Worm (Caenorhabditis elegans) whole organism, L4 larva: ENCODE measurements around the gene hsp-1.

Source experiments
- ZK546.5 ChIP-seq, 2 experiments: sonication (generic microtip); optimal IDR thresholded peaks; 2 replicates each; lab custom pipeline; 2017; ENCODE audit warnings: missing biosample characterization in 2 of 2, missing genetic modification characterization in 2 of 2
- dmd-8 ChIP-seq: fragments of 200-800 bp; sonication (Bioruptor generic); IDR thresholded peaks from 2 replicates; pipeline ENCODE4 v1.3.6; 2022; ENCODE audit warnings: missing genetic modification characterization, missing compliant biosample characterization
- egl-43 ChIP-seq: fragments of 200-800 bp; sonication (Bioruptor generic); IDR thresholded peaks from 2 replicates; pipeline ENCODE4 v1.3.6; 2022; ENCODE audit warnings: missing genetic modification reagents, missing genetic modification characterization, missing compliant biosample characterization
- hmg-1.1 ChIP-seq: fragments of 200-800 bp; sonication (Bioruptor generic); IDR thresholded peaks from 2 replicates; pipeline ENCODE4 v1.3.6; 2022; ENCODE audit warnings: missing genetic modification reagents, missing genetic modification characterization, missing compliant biosample characterization
- lin-29 ChIP-seq: fragments of 200-800 bp; sonication (Bioruptor generic); IDR thresholded peaks from 2 replicates; pipeline ENCODE4 v1.3.6; 2022; ENCODE audit warnings: missing genetic modification reagents, missing genetic modification characterization, missing compliant biosample characterization
- nhr-237 ChIP-seq: sonication (generic microtip); optimal IDR thresholded peaks from 2 replicates; lab custom pipeline; 2017; ENCODE audit warnings: missing biosample characterization, missing genetic modification characterization
- nhr-77 ChIP-seq: fragments of 150-350 bp; optimal IDR thresholded peaks from 2 replicates; lab custom pipeline; 2014; ENCODE audit warnings: missing biosample characterization, missing genetic modification characterization
- rbr-2 ChIP-seq: sonication (generic microtip); optimal IDR thresholded peaks from 2 replicates; lab custom pipeline; 2016; ENCODE audit warnings: missing genotype, missing genetic modification characterization, missing compliant biosample characterization
- snpc-4 ChIP-seq: fragments of 150-350 bp; optimal IDR thresholded peaks from 2 replicates; lab custom pipeline; 2014; ENCODE audit warnings: missing biosample characterization, missing genetic modification characterization

DNA sequence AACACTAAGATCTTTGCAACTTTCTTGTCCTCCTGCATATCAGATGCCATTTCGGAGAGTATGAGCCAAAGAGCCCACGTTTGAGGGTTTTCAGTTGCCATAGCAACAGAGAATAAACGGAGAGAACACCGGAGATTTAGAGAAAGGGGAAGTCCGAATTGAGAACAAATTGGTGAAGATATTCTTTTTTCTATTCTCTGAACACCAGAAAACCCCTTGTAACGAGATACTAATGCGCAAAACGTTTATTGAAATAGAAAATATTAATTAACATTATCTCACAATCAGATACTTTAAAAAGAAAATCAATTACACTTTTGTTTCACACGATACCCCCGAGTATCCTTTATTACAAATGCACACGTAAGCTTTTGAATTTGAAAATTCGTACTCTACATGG, 23.2 kb downstream of the hsp-1 start, which contains the start of gene ifta-2:
- TF ChIP-seq dmd-8 (GFP tag; lab: Robert Waterston, UW), result no peak
- TF ChIP-seq nhr-237 (tag; lab: Kevin White, UChicago), result no peak
- TF ChIP-seq snpc-4 (tag; lab: Kevin White, UChicago), result no peak
- TF ChIP-seq nhr-77 (tag; lab: Kevin White, UChicago), result no peak
- TF ChIP-seq rbr-2 (tag; lab: Kevin White, UChicago), result no peak
- TF ChIP-seq hmg-1.1 (GFP tag; lab: Robert Waterston, UW), result no peak
- TF ChIP-seq egl-43 (GFP tag; lab: Robert Waterston, UW), result no peak
- no peak for TF ChIP-seq lin-29 (GFP tag; lab: Robert Waterston, UW)
- TF ChIP-seq ZK546.5 (tag; optimal IDR thresholded peaks at IDR 0.05; lab: Kevin White, UChicago), result no peak
